Fruit fly (Drosophila melanogaster) whole organism, embryonic: ENCODE measurements around the gene Cdc42.

Source experiments
- Aef1 ChIP-seq: fragments of 200-800 bp; sonication (Bioruptor generic); IDR thresholded peaks from 3 replicates; pipeline ENCODE4 v1.3.6; 2022; ENCODE audit warnings: missing biosample characterization, missing genetic modification characterization
- CG11093 ChIP-seq: fragments of 200-800 bp; sonication (Bioruptor generic); IDR thresholded peaks from 3 replicates; pipeline ENCODE4 v1.3.6; 2022; ENCODE audit warnings: missing biosample characterization, missing genetic modification characterization
- CG11504 ChIP-seq: fragments of 200-800 bp; sonication (Bioruptor generic); optimal IDR thresholded peaks from 3 replicates; lab custom pipeline; 2019; ENCODE audit warnings: missing biosample characterization, mild to moderate bottlenecking, missing genetic modification characterization, moderate library complexity
- CG12659 ChIP-seq: fragments of 200-800 bp; sonication (Bioruptor generic); optimal IDR thresholded peaks from 3 replicates; lab custom pipeline; 2017; ENCODE audit warnings: mild to moderate bottlenecking, missing biosample characterization, missing genetic modification reagents, missing genetic modification characterization
- CG13287 ChIP-seq: fragments of 200-800 bp; sonication (Bioruptor generic); IDR thresholded peaks from 2 replicates; pipeline ENCODE4 v1.3.6; 2022; ENCODE audit warnings: missing biosample characterization, missing genetic modification characterization; ENCODE audit not compliant: partially characterized antibody
- CG1647 ChIP-seq: fragments of 200-800 bp; sonication (Bioruptor generic); optimal IDR thresholded peaks from 3 replicates; lab custom pipeline; 2016; ENCODE audit warnings: missing biosample characterization, missing genetic modification characterization
- CG18599 ChIP-seq: fragments of 200-800 bp; sonication (Bioruptor generic); optimal IDR thresholded peaks from 3 replicates; lab custom pipeline; 2017; ENCODE audit warnings: missing biosample characterization, missing genetic modification characterization, mild to moderate bottlenecking, moderate library complexity, missing genetic modification reagents
- CG2889 ChIP-seq: fragments of 200-800 bp; sonication (Bioruptor generic); IDR thresholded peaks from 3 replicates; pipeline ENCODE4 v1.3.6; 2022; ENCODE audit warnings: missing biosample characterization, missing genetic modification characterization
- CG3407 ChIP-seq: fragments of 200-800 bp; sonication (Bioruptor generic); optimal IDR thresholded peaks from 2 replicates; lab custom pipeline; 2018; ENCODE audit warnings: missing biosample characterization, mild to moderate bottlenecking, missing genetic modification characterization
- CG4730 ChIP-seq: fragments of 200-800 bp; sonication (Bioruptor generic); IDR thresholded peaks from 2 replicates; pipeline ENCODE4 v1.3.6; 2022; ENCODE audit warnings: missing biosample characterization, missing genetic modification characterization
- CG4820 ChIP-seq: fragments of 200-800 bp; sonication (Bioruptor generic); optimal IDR thresholded peaks from 3 replicates; lab custom pipeline; 2016; ENCODE audit warnings: missing biosample characterization, missing genetic modification characterization
- CG7963 ChIP-seq: fragments of 200-800 bp; sonication (Bioruptor generic); IDR thresholded peaks from 3 replicates; pipeline ENCODE4 v1.3.6; 2022; ENCODE audit warnings: missing biosample characterization, missing genetic modification characterization; ENCODE audit not compliant: partially characterized antibody
- CG8388 ChIP-seq: fragments of 200-800 bp; sonication (Bioruptor generic); optimal IDR thresholded peaks from 2 replicates; lab custom pipeline; 2019; ENCODE audit warnings: missing biosample characterization, mild to moderate bottlenecking, missing genetic modification characterization, moderate library complexity
- CG9932 ChIP-seq: fragments of 200-800 bp; sonication (Bioruptor generic); IDR thresholded peaks from 2 replicates; pipeline ENCODE4 v1.3.6; 2022; ENCODE audit warnings: missing biosample characterization, missing genetic modification characterization
- CHES-1-like ChIP-seq: fragments of 200-800 bp; sonication (Bioruptor generic); optimal IDR thresholded peaks from 2 replicates; lab custom pipeline; 2016; ENCODE audit warnings: missing biosample characterization, missing genetic modification characterization
- Dad ChIP-seq: fragments of 200-800 bp; sonication (Bioruptor generic); optimal IDR thresholded peaks from 3 replicates; lab custom pipeline; 2016; ENCODE audit warnings: missing biosample characterization, missing genetic modification characterization
- Doc2 ChIP-seq: fragments of 200-800 bp; sonication (Bioruptor generic); IDR thresholded peaks from 2 replicates; pipeline ENCODE4 v1.3.6; 2022; ENCODE audit warnings: missing biosample characterization, missing genetic modification characterization
- ERR ChIP-seq: fragments of 200-800 bp; sonication (Bioruptor generic); optimal IDR thresholded peaks from 2 replicates; lab custom pipeline; 2016; ENCODE audit warnings: missing biosample characterization, missing genetic modification characterization
- NC2α ChIP-seq: fragments of 200-800 bp; sonication (Bioruptor generic); optimal IDR thresholded peaks from 2 replicates; lab custom pipeline; 2016; ENCODE audit warnings: missing biosample characterization, missing genetic modification characterization
- Nf-YC ChIP-seq: fragments of 200-800 bp; optimal IDR thresholded peaks from 3 replicates; lab custom pipeline; 2019; ENCODE audit warnings: missing biosample characterization, mild to moderate bottlenecking, missing genetic modification characterization, moderate library complexity
- Opbp ChIP-seq: fragments of 200-800 bp; sonication (Bioruptor generic); IDR thresholded peaks from 3 replicates; pipeline ENCODE4 v1.3.6; 2022; ENCODE audit warnings: missing biosample characterization, missing genetic modification characterization; ENCODE audit not compliant: partially characterized antibody
- Scr ChIP-seq: fragments of 200-800 bp; sonication (Bioruptor generic); IDR thresholded peaks from 2 replicates; pipeline ENCODE4 v1.3.6; 2022; ENCODE audit warnings: missing biosample characterization, missing genetic modification characterization; ENCODE audit not compliant: partially characterized antibody
- Sin3A ChIP-seq: fragments of >200 bp; optimal IDR thresholded peaks from 2 replicates; lab custom pipeline; 2018
- Sox102F ChIP-seq: fragments of 200-800 bp; sonication (Bioruptor generic); optimal IDR thresholded peaks from 2 replicates; lab custom pipeline; 2018; ENCODE audit warnings: missing biosample characterization, mild to moderate bottlenecking, missing genetic modification characterization, moderate library complexity
- Spps ChIP-seq: fragments of 200-800 bp; sonication (Bioruptor generic); optimal IDR thresholded peaks from 2 replicates; lab custom pipeline; 2018; ENCODE audit warnings: missing biosample characterization, mild to moderate bottlenecking, missing genetic modification characterization
- Stat92E ChIP-seq, 3 experiments: fragments of >200 bp in 2 of 3; fragments of 200-800 bp in 1 of 3; sonication (Bioruptor generic) in 1 of 3; optimal IDR thresholded peaks; 2 replicates each; lab custom pipeline; 2017 to 2019; ENCODE audit warnings: missing biosample characterization in 3 of 3, missing genetic modification characterization in 3 of 3, mild to moderate bottlenecking in 1 of 3, moderate library complexity in 1 of 3
- br ChIP-seq: fragments of >200 bp; optimal IDR thresholded peaks from 2 replicates; lab custom pipeline; 2017
- bsh ChIP-seq, 2 experiments: fragments of 200-800 bp; sonication (Bioruptor generic); optimal IDR thresholded peaks; 2 replicates each; lab custom pipeline; 2017 to 2018; ENCODE audit warnings: mild to moderate bottlenecking in 2 of 2, missing biosample characterization in 2 of 2, missing genetic modification characterization in 2 of 2, moderate library complexity in 1 of 2
- chif ChIP-seq, 2 experiments: fragments of 200-800 bp; sonication (Bioruptor generic); optimal IDR thresholded peaks; 3 replicates each; lab custom pipeline; 2016; ENCODE audit warnings: missing biosample characterization in 2 of 2, missing genetic modification characterization in 2 of 2
- crol ChIP-seq: fragments of 200-800 bp; sonication (Bioruptor generic); IDR thresholded peaks from 2 replicates; pipeline ENCODE4 v1.3.6; 2022; ENCODE audit warnings: missing biosample characterization, missing genetic modification characterization
- dati ChIP-seq: fragments of 200-800 bp; sonication (Bioruptor generic); IDR thresholded peaks from 2 replicates; pipeline ENCODE4 v1.3.6; 2022; ENCODE audit warnings: missing biosample characterization, missing genetic modification characterization
- ems ChIP-seq: fragments of 200-800 bp; sonication (Bioruptor generic); optimal IDR thresholded peaks from 3 replicates; lab custom pipeline; 2016; ENCODE audit warnings: missing biosample characterization, missing genetic modification characterization
- en ChIP-seq: fragments of 200-800 bp; sonication (Bioruptor generic); optimal IDR thresholded peaks from 2 replicates; lab custom pipeline; 2016; ENCODE audit warnings: missing biosample characterization, missing genetic modification characterization
- fd102C ChIP-seq: fragments of 200-800 bp; sonication (Bioruptor generic); optimal IDR thresholded peaks from 2 replicates; lab custom pipeline; 2018; ENCODE audit warnings: missing biosample characterization, mild to moderate bottlenecking, missing genetic modification characterization, moderate library complexity
- fu2 ChIP-seq: fragments of 200-800 bp; sonication (Bioruptor generic); optimal IDR thresholded peaks from 2 replicates; lab custom pipeline; 2016; ENCODE audit warnings: missing biosample characterization, missing genetic modification characterization
- gem ChIP-seq: fragments of 200-800 bp; sonication (Bioruptor generic); optimal IDR thresholded peaks from 2 replicates; lab custom pipeline; 2019; ENCODE audit warnings: missing biosample characterization, mild to moderate bottlenecking, missing genetic modification characterization, moderate library complexity
- grn ChIP-seq: fragments of 200-800 bp; sonication (Bioruptor generic); optimal IDR thresholded peaks from 3 replicates; lab custom pipeline; 2017; ENCODE audit warnings: missing biosample characterization, missing genetic modification characterization
- gro ChIP-seq: fragments of 200-800 bp; sonication (Bioruptor generic); optimal IDR thresholded peaks from 2 replicates; lab custom pipeline; 2016; ENCODE audit warnings: missing biosample characterization, missing genetic modification characterization
- hbn ChIP-seq: fragments of 200-800 bp; sonication (Bioruptor generic); IDR thresholded peaks from 2 replicates; pipeline ENCODE4 v1.3.6; 2022; ENCODE audit warnings: missing biosample characterization, missing genetic modification characterization; ENCODE audit not compliant: partially characterized antibody
- jumu ChIP-seq: fragments of 200-800 bp; sonication (Bioruptor generic); optimal IDR thresholded peaks from 3 replicates; lab custom pipeline; 2016; ENCODE audit warnings: missing biosample characterization, missing genetic modification characterization
- ken ChIP-seq: fragments of 200-800 bp; sonication (Bioruptor generic); IDR thresholded peaks from 3 replicates; pipeline ENCODE4 v1.3.6; 2022; ENCODE audit warnings: missing biosample characterization, missing genetic modification characterization
- lmd ChIP-seq: fragments of 200-800 bp; sonication (Bioruptor generic); IDR thresholded peaks from 2 replicates; pipeline ENCODE4 v1.3.6; 2022; ENCODE audit warnings: missing biosample characterization, missing genetic modification characterization
- luna ChIP-seq: fragments of 200-800 bp; sonication (Bioruptor generic); optimal IDR thresholded peaks from 2 replicates; lab custom pipeline; 2016; ENCODE audit warnings: missing biosample characterization, missing genetic modification characterization
- mam ChIP-seq: fragments of 200-800 bp; sonication (Bioruptor generic); optimal IDR thresholded peaks from 3 replicates; lab custom pipeline; 2016; ENCODE audit warnings: missing biosample characterization, missing genetic modification characterization
- onecut ChIP-seq: fragments of 200-800 bp; sonication (Bioruptor generic); IDR thresholded peaks from 2 replicates; pipeline ENCODE4 v1.3.6; 2022; ENCODE audit warnings: missing biosample characterization, missing genetic modification characterization
- otp ChIP-seq: fragments of 200-800 bp; sonication (Bioruptor generic); IDR thresholded peaks from 3 replicates; pipeline ENCODE4, ENCODE4 v1.3.6; 2022; ENCODE audit warnings: missing biosample characterization, missing genetic modification characterization
- pho ChIP-seq: fragments of 200-800 bp; sonication (Bioruptor generic); optimal IDR thresholded peaks from 2 replicates; lab custom pipeline; 2016; ENCODE audit warnings: missing biosample characterization, missing genetic modification characterization
- scrt ChIP-seq: fragments of 200-800 bp; sonication (Bioruptor generic); optimal IDR thresholded peaks from 2 replicates; lab custom pipeline; 2018; ENCODE audit warnings: missing biosample characterization, mild to moderate bottlenecking, missing genetic modification characterization, moderate library complexity
- z ChIP-seq: fragments of 200-800 bp; sonication (Bioruptor generic); IDR thresholded peaks from 3 replicates; pipeline ENCODE4 v1.3.6; 2022; ENCODE audit warnings: missing biosample characterization, missing genetic modification characterization

The Cdc42 gene

DNA sequence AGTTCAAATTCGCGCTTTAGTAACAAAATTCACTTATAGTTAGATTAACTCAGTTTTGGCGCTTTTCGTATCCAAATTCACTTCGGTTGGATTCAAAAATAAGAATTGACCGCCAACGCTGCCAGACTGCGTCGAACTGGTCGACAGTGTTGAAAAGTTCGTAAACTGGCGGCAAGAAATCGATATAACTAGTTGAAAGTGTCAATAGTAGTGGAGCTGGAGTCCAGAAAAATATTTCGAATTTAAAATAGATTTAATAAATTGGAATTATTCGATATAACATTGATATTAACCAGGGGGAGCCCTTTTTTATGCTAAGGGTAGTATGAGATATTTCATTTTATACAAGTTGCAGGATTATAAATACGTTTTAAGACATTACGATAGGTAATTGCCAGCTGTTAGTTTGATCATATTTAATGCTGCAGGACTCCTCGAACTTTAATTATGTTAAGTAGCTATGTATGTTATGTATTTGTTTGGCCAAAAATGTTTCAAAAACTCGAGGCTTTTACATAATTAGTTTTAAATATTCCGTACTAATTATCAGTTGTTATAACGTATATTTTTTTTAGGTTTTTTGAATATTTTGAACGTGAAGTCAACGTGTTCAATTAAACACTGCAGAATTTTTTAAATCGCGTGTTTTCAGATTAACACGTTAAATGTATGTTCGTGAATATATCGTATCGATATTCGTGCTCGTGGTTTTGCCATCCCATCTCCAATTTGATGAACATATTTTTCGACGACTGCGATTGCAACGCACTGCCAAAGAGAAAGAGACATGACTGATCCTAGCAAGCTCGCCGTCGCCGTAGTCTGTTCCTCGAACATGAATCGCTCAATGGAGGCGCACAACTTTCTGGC, 32.8 kb upstream of the Cdc42 start, which contains the start of the genes CG14223 and Ssu72 (continued):
- TF ChIP-seq hbn = peak; percentile 73
- TF ChIP-seq scrt (GFP tag; lab: Kevin White, UChicago) = no peak
- TF ChIP-seq CG13287 = peak; percentile 84
- TF ChIP-seq CG11504 (tag; lab: Kevin White, UChicago) = no peak
- TF ChIP-seq ERR (GFP tag; lab: Kevin White, UChicago) = no peak
- peak; percentile 58 for TF ChIP-seq CG9932 (GFP tag; lab: Robert Waterston, UW)
- TF ChIP-seq mam (GFP tag; lab: Kevin White, UChicago) = peak; percentile 19
- TF ChIP-seq Opbp (GFP tag; lab: Robert Waterston, UW) = peak; percentile 87
- TF ChIP-seq CG8388 (GFP tag; lab: Kevin White, UChicago) = no peak
- TF ChIP-seq Scr (GFP tag; lab: Robert Waterston, UW) = peak; percentile 84
- no peak for TF ChIP-seq pho (GFP tag; lab: Kevin White, UChicago)
- no peak for TF ChIP-seq chif (GFP tag; optimal IDR thresholded peaks at IDR 0.05; lab: Kevin White, UChicago)
- no peak for TF ChIP-seq otp (GFP tag; lab: Robert Waterston, UW)
- peak; percentile 57; the same call in 1 of the 3 replicates for TF ChIP-seq CG7963 (GFP tag; lab: Robert Waterston, UW)
- peak; percentile 13 for TF ChIP-seq gem (tag; lab: Kevin White, UChicago)

DNA sequence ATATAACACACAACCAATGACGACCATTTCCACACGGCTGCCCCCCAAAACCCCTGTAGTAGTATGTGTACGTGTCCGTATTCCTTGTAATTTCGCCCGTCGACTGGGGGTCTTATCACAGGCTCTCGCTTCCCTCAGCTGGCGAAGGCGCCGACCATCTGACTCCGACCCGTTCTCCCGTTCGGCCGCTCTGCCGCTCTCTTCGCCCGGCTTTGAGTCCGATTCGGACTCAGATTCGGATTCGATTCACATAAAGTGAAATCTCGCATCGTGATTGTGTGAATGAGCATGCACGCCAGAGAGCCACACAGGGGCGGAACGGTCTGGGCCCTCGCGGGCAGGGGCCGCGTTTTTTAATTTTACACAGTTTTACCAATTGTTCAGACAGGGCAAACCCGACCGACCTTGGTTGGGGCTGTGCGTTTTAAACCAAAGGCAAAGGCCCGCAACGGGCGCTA, 31.2 kb upstream of the Cdc42 start:
- TF ChIP-seq luna (GFP tag; lab: Kevin White, UChicago) (no peak), CG4730 (no peak), CHES-1-like (GFP tag; lab: Kevin White, UChicago) (no peak), jumu (GFP tag; lab: Kevin White, UChicago) (peak; percentile 27), CG12659 (GFP tag; lab: Kevin White, UChicago) (peak; percentile 3), z (GFP tag; lab: Robert Waterston, UW) (no peak), Sox102F (GFP tag; lab: Kevin White, UChicago) (no peak), fd102C (GFP tag; lab: Kevin White, UChicago) (no peak), Nf-YC (tag; lab: Kevin White, UChicago) (no peak), bsh (GFP tag; optimal IDR thresholded peaks at IDR 0.05; lab: Kevin White, UChicago) (no peak), Spps (no peak), CG1647 (GFP tag; lab: Kevin White, UChicago) (no peak), fu2 (GFP tag; lab: Kevin White, UChicago) (no peak), Stat92E (GFP tag; optimal IDR thresholded peaks at IDR 0.05; lab: Kevin White, UChicago) (no peak), CG3407 (GFP tag; lab: Kevin White, UChicago) (no peak), CG4820 (GFP tag; lab: Kevin White, UChicago) (no peak), Aef1 (GFP tag; lab: Robert Waterston, UW) (peak; percentile 73), CG11093 (GFP tag; lab: Robert Waterston, UW) (peak; percentile 64; the same call in 1 of the 3 replicates), onecut (peak; percentile 31), gro (GFP tag; lab: Kevin White, UChicago) (no peak), Sin3A (lab: Kevin White, UChicago) (no peak), Doc2 (GFP tag; lab: Robert Waterston, UW) (no peak), br (lab: Kevin White, UChicago) (no peak), lmd (GFP tag; lab: Robert Waterston, UW) (peak; percentile 62), dati (GFP tag; lab: Robert Waterston, UW) (no peak), ems (GFP tag; lab: Kevin White, UChicago) (peak; percentile 24), ken (GFP tag; lab: Robert Waterston, UW) (peak; percentile 30; the same call in 1 of the 3 replicates), CG18599 (GFP tag; lab: Kevin White, UChicago) (peak; percentile 25), Dad (GFP tag; lab: Kevin White, UChicago) (no peak), NC2α (GFP tag; lab: Kevin White, UChicago) (no peak), en (GFP tag; lab: Kevin White, UChicago) (no peak), CG2889 (GFP tag; lab: Robert Waterston, UW) (peak; percentile 63; the same call in 1 of the 3 replicates), grn (GFP tag; lab: Kevin White, UChicago) (peak; percentile 41), crol (GFP tag; lab: Robert Waterston, UW) (no peak)
